Worm (Caenorhabditis elegans) whole organism, L1 larva: ENCODE data around the gene ckb-1.

Experiments used
- C04F5.9 ChIP-seq: sonication (generic microtip); optimal IDR thresholded peaks from 2 replicates; lab custom pipeline; 2016; ENCODE audit warnings: missing genetic modification characterization, missing compliant biosample characterization
- C16A3.4 ChIP-seq: fragments of 150-350 bp; optimal IDR thresholded peaks from 2 replicates; lab custom pipeline; 2014; ENCODE audit warnings: missing biosample characterization, missing genetic modification characterization
- F16B12.6 ChIP-seq: fragments of 150-350 bp; optimal IDR thresholded peaks from 2 replicates; lab custom pipeline; 2014; ENCODE audit warnings: missing biosample characterization, missing genetic modification characterization
- aha-1 ChIP-seq: fragments of 150-350 bp; optimal IDR thresholded peaks from 2 replicates; lab custom pipeline; 2014; ENCODE audit warnings: missing biosample characterization, missing genetic modification characterization
- alr-1 ChIP-seq: fragments of 200-800 bp; sonication (Bioruptor generic); optimal IDR thresholded peaks from 2 replicates; lab custom pipeline; 2018; ENCODE audit warnings: borderline replicate concordance, mild to moderate bottlenecking, missing genetic modification characterization, missing compliant biosample characterization
- aly-2 ChIP-seq: fragments of 150-350 bp; optimal IDR thresholded peaks from 2 replicates; lab custom pipeline; 2014; ENCODE audit warnings: missing biosample characterization, missing genetic modification characterization
- blmp-1 ChIP-seq: fragments of 150-350 bp; optimal IDR thresholded peaks from 2 replicates; lab custom pipeline; 2014; ENCODE audit warnings: missing biosample characterization, missing genetic modification characterization
- ceh-63 ChIP-seq: fragments of 200-800 bp; sonication (Bioruptor generic); optimal IDR thresholded peaks from 2 replicates; lab custom pipeline; 2018; ENCODE audit warnings: mild to moderate bottlenecking, missing genetic modification characterization, missing compliant biosample characterization
- ceh-82 ChIP-seq, 3 experiments: fragments of 150-350 bp in 1 of 3; sonication (generic microtip) in 2 of 3; optimal IDR thresholded peaks; 2 replicates each; lab custom pipeline; 2014 to 2017; ENCODE audit warnings: missing biosample characterization in 3 of 3, missing genetic modification characterization in 3 of 3
- ces-1 ChIP-seq: fragments of 150-350 bp; optimal IDR thresholded peaks from 2 replicates; lab custom pipeline; 2014; ENCODE audit warnings: missing biosample characterization, missing genetic modification reagents, missing genetic modification characterization
- dpl-1 ChIP-seq, 3 experiments: fragments of 150-350 bp in 2 of 3; sonication (generic microtip) in 1 of 3; optimal IDR thresholded peaks; 2 replicates each; lab custom pipeline; 2014 to 2017; ENCODE audit warnings: missing biosample characterization in 3 of 3, missing genetic modification characterization in 3 of 3, missing genetic modification reagents in 3 of 3
- dsc-1 ChIP-seq: sonication (generic microtip); optimal IDR thresholded peaks from 2 replicates; lab custom pipeline; 2016; ENCODE audit warnings: mild to moderate bottlenecking, missing genetic modification characterization, missing compliant biosample characterization
- efl-1 ChIP-seq, 4 experiments: fragments of 150-350 bp; optimal IDR thresholded peaks in 3 of 4; peaks in 1 of 4; 1 replicate in 1 of 4; 2 replicates in 3 of 4; lab custom pipeline; 2014; ENCODE audit warnings: missing biosample characterization in 2 of 4, missing genetic modification characterization in 2 of 4, missing genetic modification reagents in 2 of 4
- egl-13 ChIP-seq: sonication (generic microtip); optimal IDR thresholded peaks from 2 replicates; lab custom pipeline; 2016; ENCODE audit warnings: missing genotype, missing genetic modification reagents, missing genetic modification characterization, missing compliant biosample characterization
- egl-27 ChIP-seq, 2 experiments: fragments of 150-350 bp in 1 of 2; sonication (generic microtip); optimal IDR thresholded peaks; 3 replicates each; lab custom pipeline; 2017 to 2018; ENCODE audit warnings: missing biosample characterization in 2 of 2, missing genetic modification characterization in 2 of 2, missing genetic modification reagents in 2 of 2
- fkh-10 ChIP-seq: sonication (generic microtip); optimal IDR thresholded peaks from 2 replicates; lab custom pipeline; 2017; ENCODE audit warnings: missing biosample characterization, missing genetic modification reagents, missing genetic modification characterization
- fos-1 ChIP-seq: fragments of 150-350 bp; optimal IDR thresholded peaks from 2 replicates; lab custom pipeline; 2014; ENCODE audit warnings: missing biosample characterization, missing genetic modification characterization
- irx-1 ChIP-seq: sonication (generic microtip); optimal IDR thresholded peaks from 2 replicates; lab custom pipeline; 2016; ENCODE audit warnings: missing genetic modification characterization, missing compliant biosample characterization
- isw-1 ChIP-seq: fragments of 200-800 bp; sonication (Bioruptor generic); IDR thresholded peaks from 2 replicates; pipeline ENCODE4 v1.3.6; 2022; ENCODE audit warnings: missing genetic modification characterization, missing compliant biosample characterization
- jun-1 ChIP-seq: fragments of 150-350 bp; optimal IDR thresholded peaks from 2 replicates; lab custom pipeline; 2014; ENCODE audit warnings: missing biosample characterization, missing genetic modification reagents, missing genetic modification characterization
- lin-13 ChIP-seq: fragments of 150-350 bp; optimal IDR thresholded peaks from 2 replicates; lab custom pipeline; 2014; ENCODE audit warnings: missing biosample characterization, missing genetic modification reagents, missing genetic modification characterization
- lin-14 ChIP-seq: fragments of 200-800 bp; sonication (Bioruptor generic); optimal IDR thresholded peaks from 2 replicates; lab custom pipeline; 2018; ENCODE audit warnings: mild to moderate bottlenecking, missing genetic modification characterization, moderate library complexity, missing compliant biosample characterization
- lin-15B ChIP-seq: fragments of 150-350 bp; sonication (generic microtip); optimal IDR thresholded peaks from 3 replicates; lab custom pipeline; 2014; ENCODE audit warnings: missing biosample characterization, missing genetic modification characterization
- lin-35 ChIP-seq, 2 experiments: fragments of 150-350 bp; optimal IDR thresholded peaks; 2 replicates each; lab custom pipeline; 2014; ENCODE audit warnings: missing biosample characterization in 2 of 2, missing genetic modification characterization in 2 of 2, missing genetic modification reagents in 2 of 2
- lir-3 ChIP-seq: sonication (generic microtip); optimal IDR thresholded peaks from 2 replicates; lab custom pipeline; 2016; ENCODE audit warnings: mild to moderate bottlenecking, missing genetic modification characterization, moderate library complexity, missing compliant biosample characterization; ENCODE audit not compliant: poor library complexity
- lsy-2 ChIP-seq, 2 experiments: fragments of 150-350 bp; optimal IDR thresholded peaks; 2 replicates each; lab custom pipeline; 2014; ENCODE audit warnings: missing biosample characterization in 2 of 2, missing genetic modification characterization in 2 of 2
- mdl-1 ChIP-seq, 2 experiments: fragments of 150-350 bp; optimal IDR thresholded peaks; 2 replicates each; lab custom pipeline; 2014 to 2017; ENCODE audit warnings: missing biosample characterization in 2 of 2, missing genetic modification characterization in 2 of 2, inconsistent platforms in 1 of 2
- mef-2 ChIP-seq: fragments of 150-350 bp; optimal IDR thresholded peaks from 2 replicates; lab custom pipeline; 2014; ENCODE audit warnings: missing biosample characterization, missing genetic modification characterization
- nhr-19 ChIP-seq: fragments of 200-800 bp; sonication (Bioruptor generic); conservative IDR thresholded peaks from 2 replicates; pipeline ENCODE4 v1.3.6; 2022; ENCODE audit warnings: missing genetic modification characterization, missing compliant biosample characterization
- nhr-20 ChIP-seq: sonication (generic microtip); optimal IDR thresholded peaks from 2 replicates; lab custom pipeline; 2016; ENCODE audit warnings: mild to moderate bottlenecking, missing genetic modification characterization, missing compliant biosample characterization
- nhr-237 ChIP-seq: fragments of 150-350 bp; optimal IDR thresholded peaks from 2 replicates; lab custom pipeline; 2014; ENCODE audit warnings: missing biosample characterization, missing genetic modification characterization
- nhr-28 ChIP-seq: fragments of 150-350 bp; optimal IDR thresholded peaks from 2 replicates; lab custom pipeline; 2014; ENCODE audit warnings: missing biosample characterization, missing genetic modification characterization
- nhr-47 ChIP-seq: sonication (generic microtip); optimal IDR thresholded peaks from 2 replicates; lab custom pipeline; 2016; ENCODE audit warnings: mild to moderate bottlenecking, missing genetic modification characterization, moderate library complexity, missing compliant biosample characterization
- nhr-77 ChIP-seq: fragments of 150-350 bp; optimal IDR thresholded peaks from 2 replicates; lab custom pipeline; 2014; ENCODE audit warnings: missing biosample characterization, missing genetic modification characterization
- nhr-84 ChIP-seq: sonication (generic microtip); optimal IDR thresholded peaks from 2 replicates; lab custom pipeline; 2017; ENCODE audit warnings: missing biosample characterization, missing genetic modification characterization
- nhr-85 ChIP-seq: sonication (generic microtip); peaks from one replicate; lab custom pipeline; 2016; ENCODE audit warnings: missing genetic modification characterization, inconsistent platforms, missing compliant biosample characterization
- nhr-90 ChIP-seq: sonication (generic microtip); optimal IDR thresholded peaks from 2 replicates; lab custom pipeline; 2016; ENCODE audit warnings: mild to moderate bottlenecking, missing genetic modification characterization, missing compliant biosample characterization; ENCODE audit not compliant: poor library complexity
- rnt-1 ChIP-seq: sonication (generic microtip); optimal IDR thresholded peaks from 2 replicates; lab custom pipeline; 2016; ENCODE audit warnings: mild to moderate bottlenecking, missing genetic modification characterization, moderate library complexity, missing compliant biosample characterization
- skn-1 ChIP-seq: fragments of 150-350 bp; optimal IDR thresholded peaks from 2 replicates; lab custom pipeline; 2014; ENCODE audit warnings: missing biosample characterization, missing genetic modification characterization
- snpc-4 ChIP-seq: fragments of 150-350 bp; optimal IDR thresholded peaks from 2 replicates; lab custom pipeline; 2014; ENCODE audit warnings: missing biosample characterization, missing genetic modification characterization
- sox-4 ChIP-seq: sonication (generic microtip); optimal IDR thresholded peaks from 2 replicates; lab custom pipeline; 2016; ENCODE audit warnings: missing genetic modification characterization, missing compliant biosample characterization
- swsn-7 ChIP-seq: sonication (generic microtip); optimal IDR thresholded peaks from 2 replicates; lab custom pipeline; 2016; ENCODE audit warnings: missing genetic modification characterization, missing compliant biosample characterization
- tbx-2 ChIP-seq: sonication (generic microtip); optimal IDR thresholded peaks from 2 replicates; lab custom pipeline; 2016; ENCODE audit warnings: missing genetic modification characterization, missing compliant biosample characterization
- unc-130 ChIP-seq: fragments of 150-350 bp; optimal IDR thresholded peaks from 2 replicates; lab custom pipeline; 2017; ENCODE audit warnings: missing biosample characterization, missing genetic modification characterization, inconsistent platforms
- unc-86 ChIP-seq: sonication (generic microtip); optimal IDR thresholded peaks from 2 replicates; lab custom pipeline; 2016; ENCODE audit warnings: missing genetic modification characterization, missing compliant biosample characterization
- xbp-1 ChIP-seq: sonication (generic microtip); optimal IDR thresholded peaks from 2 replicates; lab custom pipeline; 2016; ENCODE audit warnings: missing genetic modification characterization, missing compliant biosample characterization
- zip-4 ChIP-seq: fragments of 200-800 bp; sonication (Bioruptor generic); optimal IDR thresholded peaks from 2 replicates; lab custom pipeline; 2018; ENCODE audit warnings: mild to moderate bottlenecking, missing genetic modification characterization, moderate library complexity, missing compliant biosample characterization
- ztf-4 ChIP-seq: fragments of 150-350 bp; optimal IDR thresholded peaks from 2 replicates; lab custom pipeline; 2014; ENCODE audit warnings: missing biosample characterization, missing genetic modification characterization

ckb-1 gene

ce11 chrIII:4408251-4408650, 43.2 kb downstream of the ckb-1 start, which contains the start of gene gpch-1:
gpch-1 (plus strand) TSS chrIII:4408551.
- TF ChIP-seq C16A3.4 (tag; lab: Kevin White, UChicago): no peak
- TF ChIP-seq swsn-7 (tag; lab: Kevin White, UChicago): no peak
- no peak for TF ChIP-seq lin-13 (GFP tag; lab: Kevin White, UChicago)
- TF ChIP-seq sox-4 (tag; lab: Kevin White, UChicago): no peak
- no peak for TF ChIP-seq nhr-19 (GFP tag; lab: Robert Waterston, UW)
- no peak for TF ChIP-seq nhr-85 (tag; lab: Kevin White, UChicago)
- no peak for TF ChIP-seq alr-1 (tag; lab: Kevin White, UChicago)
- TF ChIP-seq ceh-63 (GFP tag; lab: Kevin White, UChicago): no peak
- TF ChIP-seq nhr-237 (tag; lab: Kevin White, UChicago): no peak
- TF ChIP-seq zip-4: no peak
- TF ChIP-seq mef-2 (tag; lab: Kevin White, UChicago): no peak
- TF ChIP-seq ces-1: no peak
- TF ChIP-seq fos-1 (tag; lab: Kevin White, UChicago): no peak

ce11 chrIII:4412108-4413009, 47.3 kb downstream of the ckb-1 start:
- no peak for TF ChIP-seq nhr-84 (tag; lab: Kevin White, UChicago)
- peak in 1 of 2 experiments; percentile 43 for TF ChIP-seq mdl-1 (tag; optimal IDR thresholded peaks at IDR 0.05; lab: Kevin White, UChicago)
- no peak for TF ChIP-seq nhr-77 (tag; lab: Kevin White, UChicago)
- TF ChIP-seq C16A3.4 (tag; lab: Kevin White, UChicago): peak; percentile 27
- TF ChIP-seq isw-1 (GFP tag; lab: Robert Waterston, UW): no peak
- peak; percentile 48 for TF ChIP-seq nhr-19 (GFP tag; lab: Robert Waterston, UW)
- TF ChIP-seq rnt-1 (tag; lab: Kevin White, UChicago): peak; percentile 48
- TF ChIP-seq aly-2 (tag; lab: Kevin White, UChicago): no peak
- TF ChIP-seq nhr-20 (tag; lab: Kevin White, UChicago): peak; percentile 83
- TF ChIP-seq efl-1 (optimal IDR thresholded peaks at IDR 0.05; lab: Kevin White, UChicago): peak; percentile 26 to 33
- peak in 1 of 2 experiments; percentile 28 for TF ChIP-seq efl-1 (GFP tag; optimal IDR thresholded peaks at IDR 0.05 in 1 of 2; lab: Kevin White, UChicago)
- peak; percentile 31 for TF ChIP-seq snpc-4 (tag; lab: Kevin White, UChicago)
- peak; percentile 80 for TF ChIP-seq nhr-85 (tag; lab: Kevin White, UChicago)
- TF ChIP-seq lin-35 (GFP tag; optimal IDR thresholded peaks at IDR 0.05; lab: Kevin White, UChicago): peak; percentile 6 to 41
- TF ChIP-seq unc-86 (tag; lab: Kevin White, UChicago): no peak
- TF ChIP-seq lsy-2 (tag; optimal IDR thresholded peaks at IDR 0.05; lab: Kevin White, UChicago): peak; percentile 27 to 52
- TF ChIP-seq dpl-1 (GFP tag; optimal IDR thresholded peaks at IDR 0.05; lab: Kevin White, UChicago): peak; percentile 2 to 41 (median 4)
- peak; percentile 5 for TF ChIP-seq lir-3 (tag; lab: Kevin White, UChicago)
- peak; percentile 2 to 35 (median 28) for TF ChIP-seq ceh-82 (tag; optimal IDR thresholded peaks at IDR 0.05; lab: Kevin White, UChicago)
- TF ChIP-seq swsn-7 (tag; lab: Kevin White, UChicago): peak; percentile 24
- no peak for TF ChIP-seq aha-1 (tag; lab: Kevin White, UChicago)
- TF ChIP-seq egl-13 (tag; lab: Kevin White, UChicago): no peak
- peak; percentile 19 for TF ChIP-seq F16B12.6 (tag; lab: Kevin White, UChicago)
- peak; percentile 60 for TF ChIP-seq nhr-47 (tag; lab: Kevin White, UChicago)
- no peak for TF ChIP-seq jun-1
- no peak for TF ChIP-seq C04F5.9
- no peak for TF ChIP-seq fkh-10
- peak; percentile 1 for TF ChIP-seq ztf-4
- no peak for TF ChIP-seq irx-1 (tag; lab: Kevin White, UChicago)
- peak; percentile 29 for TF ChIP-seq xbp-1 (tag; lab: Kevin White, UChicago)
- peak; percentile 3 for TF ChIP-seq unc-130 (tag; lab: Kevin White, UChicago)
- TF ChIP-seq dsc-1 (tag; lab: Kevin White, UChicago): peak; percentile 64
- no peak for TF ChIP-seq ceh-63 (GFP tag; lab: Kevin White, UChicago)
- peak; percentile 19 for TF ChIP-seq blmp-1
- TF ChIP-seq nhr-28 (tag; lab: Kevin White, UChicago): no peak
- no peak for TF ChIP-seq nhr-237 (tag; lab: Kevin White, UChicago)
- peak; percentile 39 for TF ChIP-seq nhr-90 (tag; lab: Kevin White, UChicago)
- TF ChIP-seq lin-14 (GFP tag; lab: Kevin White, UChicago): peak; percentile 88
- TF ChIP-seq egl-27 (tag; optimal IDR thresholded peaks at IDR 0.05; lab: Kevin White, UChicago): peak in 1 of 2 experiments; percentile 36
- TF ChIP-seq skn-1 (tag; lab: Kevin White, UChicago): peak; percentile 10
- TF ChIP-seq tbx-2 (tag; lab: Kevin White, UChicago): peak; percentile 42
- TF ChIP-seq lin-15B (tag; lab: Kevin White, UChicago): no peak
